Worm (Caenorhabditis elegans) whole organism, early embryonic: ENCODE measurements around the gene nep-5.

Experiments
- B0310.2 ChIP-seq: sonication (generic microtip); optimal IDR thresholded peaks from 2 replicates; lab custom pipeline; 2016; ENCODE audit warnings: mild to moderate bottlenecking, missing genetic modification characterization, missing compliant biosample characterization
- F13C5.2 ChIP-seq: sonication (generic microtip); optimal IDR thresholded peaks from 2 replicates; lab custom pipeline; 2017; ENCODE audit warnings: mild to moderate bottlenecking, missing genetic modification characterization, inconsistent platforms, missing compliant biosample characterization
- aly-1 ChIP-seq: sonication (generic microtip); optimal IDR thresholded peaks from 2 replicates; lab custom pipeline; 2016; ENCODE audit warnings: missing genetic modification characterization, missing compliant biosample characterization
- ama-1 ChIP-seq: fragments of 150-350 bp; optimal IDR thresholded peaks from 2 replicates; lab custom pipeline; 2014
- ceh-13 ChIP-seq: fragments of 200-800 bp; sonication (Bioruptor generic); optimal IDR thresholded peaks from 2 replicates; lab custom pipeline; 2018; ENCODE audit warnings: mild to moderate bottlenecking, missing genetic modification characterization, missing compliant biosample characterization
- ceh-36 ChIP-seq: sonication (generic microtip); optimal IDR thresholded peaks from 2 replicates; lab custom pipeline; 2016; ENCODE audit warnings: missing genetic modification characterization, inconsistent platforms, missing compliant biosample characterization
- ets-7 ChIP-seq: sonication (generic microtip); optimal IDR thresholded peaks from 2 replicates; lab custom pipeline; 2016; ENCODE audit warnings: missing genotype, missing genetic modification characterization, missing compliant biosample characterization
- flt-1 ChIP-seq: fragments of 200-800 bp; sonication (Bioruptor generic); IDR thresholded peaks from 2 replicates; pipeline ENCODE4 v1.3.6; 2022; ENCODE audit warnings: missing genetic modification characterization, missing compliant biosample characterization
- hmbx-1 ChIP-seq: sonication (generic microtip); optimal IDR thresholded peaks from 2 replicates; lab custom pipeline; 2016; ENCODE audit warnings: mild to moderate bottlenecking, missing genetic modification characterization, missing compliant biosample characterization
- hmg-4 ChIP-seq: fragments of 200-800 bp; sonication (Bioruptor generic); optimal IDR thresholded peaks from 2 replicates; lab custom pipeline; 2018; ENCODE audit warnings: mild to moderate bottlenecking, missing genetic modification characterization, missing compliant biosample characterization
- hnd-1 ChIP-seq: sonication (generic microtip); optimal IDR thresholded peaks from 2 replicates; lab custom pipeline; 2016; ENCODE audit warnings: missing genetic modification characterization, missing compliant biosample characterization
- pes-1 ChIP-seq: fragments of 200-800 bp; sonication (Bioruptor generic); IDR thresholded peaks from 2 replicates; pipeline ENCODE4 v1.3.6; 2022; ENCODE audit warnings: missing genetic modification reagents, missing genetic modification characterization, missing compliant biosample characterization
- scrt-1 ChIP-seq: fragments of 200-800 bp; sonication (Bioruptor generic); IDR thresholded peaks from 2 replicates; pipeline ENCODE4 v1.3.6; 2022; ENCODE audit warnings: missing genetic modification characterization, missing compliant biosample characterization
- sea-1 ChIP-seq: fragments of 200-800 bp; sonication (Bioruptor generic); conservative IDR thresholded peaks from 2 replicates; pipeline ENCODE4 v1.3.6; 2022; ENCODE audit warnings: missing genetic modification characterization, missing compliant biosample characterization
- tbx-11 ChIP-seq: fragments of 200-800 bp; sonication (Bioruptor generic); IDR thresholded peaks from 2 replicates; pipeline ENCODE4 v1.3.6; 2022; ENCODE audit warnings: missing genetic modification characterization, missing compliant biosample characterization
- tbx-37 ChIP-seq: fragments of 200-800 bp; sonication (Bioruptor generic); conservative IDR thresholded peaks from 2 replicates; pipeline ENCODE4 v1.3.6; 2022; ENCODE audit warnings: missing genetic modification reagents, missing genetic modification characterization, missing compliant biosample characterization
- tra-4 ChIP-seq: sonication (generic microtip); optimal IDR thresholded peaks from 2 replicates; lab custom pipeline; 2017; ENCODE audit warnings: missing genetic modification characterization, missing compliant biosample characterization

The nep-5 gene

ce11 chrII:5455650-5456355 lies 32.1 kb upstream of the nep-5 start, which contains the start of gene daz-1:
daz-1 (plus strand) TSS chrII:5456305.
- TF ChIP-seq ets-7 (tag; lab: Kevin White, UChicago), result no peak

DNA sequence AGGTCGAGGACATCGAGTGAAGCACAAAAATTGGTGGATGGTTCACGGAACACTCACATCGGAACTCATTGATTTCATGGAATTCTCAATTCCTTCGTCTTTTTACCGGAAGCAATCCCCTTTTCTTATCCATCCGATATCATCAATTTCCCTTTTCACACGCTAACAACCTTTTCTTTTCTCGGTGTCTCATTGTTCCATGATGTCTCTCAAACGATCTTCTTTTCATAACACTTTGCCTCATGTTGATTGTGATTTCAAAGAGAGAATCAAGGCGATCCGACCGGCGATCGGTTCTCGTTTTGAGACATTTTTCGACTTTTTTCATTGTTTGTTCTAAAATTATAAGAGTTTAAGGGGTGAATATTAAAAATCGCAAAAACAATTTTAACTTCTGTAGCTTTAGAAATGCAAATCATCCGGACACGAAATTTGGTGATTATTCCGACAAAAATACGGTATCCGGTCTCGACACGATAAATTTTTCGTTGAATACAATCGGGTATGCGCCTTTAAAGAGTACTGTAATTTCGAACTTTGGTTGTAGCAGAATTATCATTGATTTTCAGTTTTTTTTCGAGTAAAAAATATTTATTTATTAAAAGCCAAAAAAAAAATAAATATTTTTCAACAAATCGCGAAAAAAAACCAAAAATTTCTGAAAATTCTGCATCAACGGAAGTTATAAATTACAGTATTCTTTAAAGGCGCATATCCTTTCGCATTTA lies 29.1 kb upstream of the nep-5 start:
- no peak for TF ChIP-seq F13C5.2 (tag; lab: Kevin White, UChicago)
- no peak for TF ChIP-seq tbx-37 (GFP tag; lab: Robert Waterston, UW)

- no peak for TF ChIP-seq F13C5.2 (tag; lab: Kevin White, UChicago)
- no peak for TF ChIP-seq sea-1 (GFP tag; lab: Robert Waterston, UW)
- no peak for TF ChIP-seq tbx-37 (GFP tag; lab: Robert Waterston, UW)
- TF ChIP-seq scrt-1 (GFP tag; lab: Robert Waterston, UW), result no peak
- TF ChIP-seq ceh-36 (tag; lab: Kevin White, UChicago), result no peak
- TF ChIP-seq aly-1 (tag; lab: Kevin White, UChicago), result no peak
- TF ChIP-seq flt-1 (GFP tag; lab: Robert Waterston, UW), result no peak
- TF ChIP-seq ama-1 (lab: Kevin White, UChicago), result no peak
- TF ChIP-seq tra-4 (tag; lab: Kevin White, UChicago), result no peak
- no peak for TF ChIP-seq B0310.2
- no peak for TF ChIP-seq pes-1 (GFP tag; lab: Robert Waterston, UW)
- TF ChIP-seq hnd-1, result no peak
- TF ChIP-seq ets-7 (tag; lab: Kevin White, UChicago), result no peak
- no peak for TF ChIP-seq tbx-11 (GFP tag; lab: Robert Waterston, UW)
- no peak for TF ChIP-seq hmg-4 (GFP tag; lab: Kevin White, UChicago)
- no peak for TF ChIP-seq ceh-13 (GFP tag; lab: Kevin White, UChicago)
- TF ChIP-seq hmbx-1 (tag; lab: Kevin White, UChicago), result no peak
Measured at ce11 chrII:5459534-5459933, 28.4 kb upstream of the nep-5 start.

ce11 chrII:5460911-5461310 lies 27.0 kb upstream of the nep-5 start:
- TF ChIP-seq hmbx-1 (tag; lab: Kevin White, UChicago), result no peak
- TF ChIP-seq aly-1 (tag; lab: Kevin White, UChicago), result no peak
- no peak for TF ChIP-seq F13C5.2 (tag; lab: Kevin White, UChicago)
- no peak for TF ChIP-seq tra-4 (tag; lab: Kevin White, UChicago)

- TF ChIP-seq scrt-1 (GFP tag; lab: Robert Waterston, UW), result no peak
- TF ChIP-seq hmbx-1 (tag; lab: Kevin White, UChicago), result no peak
- TF ChIP-seq ets-7 (tag; lab: Kevin White, UChicago), result no peak
- peak; percentile 47 for TF ChIP-seq hmg-4 (GFP tag; lab: Kevin White, UChicago)
- no peak for TF ChIP-seq hnd-1
- TF ChIP-seq F13C5.2 (tag; lab: Kevin White, UChicago), result peak; percentile 5
- no peak for TF ChIP-seq sea-1 (GFP tag; lab: Robert Waterston, UW)
- TF ChIP-seq ceh-36 (tag; lab: Kevin White, UChicago), result no peak
- TF ChIP-seq ama-1 (lab: Kevin White, UChicago), result no peak
- no peak for TF ChIP-seq flt-1 (GFP tag; lab: Robert Waterston, UW)
- no peak for TF ChIP-seq tbx-11 (GFP tag; lab: Robert Waterston, UW)
- TF ChIP-seq tra-4 (tag; lab: Kevin White, UChicago), result no peak
- no peak for TF ChIP-seq ceh-13 (GFP tag; lab: Kevin White, UChicago)
- TF ChIP-seq aly-1 (tag; lab: Kevin White, UChicago), result no peak
- TF ChIP-seq B0310.2, result no peak
- no peak for TF ChIP-seq pes-1 (GFP tag; lab: Robert Waterston, UW)
- TF ChIP-seq tbx-37 (GFP tag; lab: Robert Waterston, UW), result 0 out of 2 replicates have a peak, but pooled peaks have one; percentile 10
Measured at ce11 chrII:5463692-5464300, 24.1 kb upstream of the nep-5 start.

ce11 chrII:5465729-5466408 lies 22.1 kb upstream of the nep-5 start, which contains the start of gene clr-1:
clr-1 (plus strand) TSS chrII:5466358.
- TF ChIP-seq aly-1 (tag; lab: Kevin White, UChicago), result no peak
- no peak for TF ChIP-seq sea-1 (GFP tag; lab: Robert Waterston, UW)
- TF ChIP-seq pes-1 (GFP tag; lab: Robert Waterston, UW), result no peak
- TF ChIP-seq hmg-4 (GFP tag; lab: Kevin White, UChicago), result no peak
- no peak for TF ChIP-seq scrt-1 (GFP tag; lab: Robert Waterston, UW)
- no peak for TF ChIP-seq flt-1 (GFP tag; lab: Robert Waterston, UW)
- no peak for TF ChIP-seq ceh-13 (GFP tag; lab: Kevin White, UChicago)
- TF ChIP-seq tbx-37 (GFP tag; lab: Robert Waterston, UW), result no peak
- TF ChIP-seq B0310.2, result no peak
- no peak for TF ChIP-seq hnd-1
- TF ChIP-seq ceh-36 (tag; lab: Kevin White, UChicago), result no peak
- TF ChIP-seq ets-7 (tag; lab: Kevin White, UChicago), result no peak
- no peak for TF ChIP-seq ama-1 (lab: Kevin White, UChicago)
